Fruit fly (Drosophila melanogaster) whole organism, wandering third instar larva: ENCODE measurements around the gene Sdic2.

Experiments used
- Abd-B ChIP-seq: fragments of >200 bp; optimal IDR thresholded peaks from 2 replicates; lab custom pipeline; 2017; ENCODE audit warnings: missing biosample characterization, missing genetic modification characterization
- CG32264 ChIP-seq: fragments of 200-800 bp; sonication (Bioruptor generic); optimal IDR thresholded peaks from 2 replicates; lab custom pipeline; 2016; ENCODE audit warnings: missing biosample characterization, missing genetic modification characterization
- CG9705 ChIP-seq: fragments of 200-800 bp; sonication (Bioruptor generic); optimal IDR thresholded peaks from 2 replicates; lab custom pipeline; 2018; ENCODE audit warnings: missing biosample characterization, mild to moderate bottlenecking, missing genetic modification characterization
- CrebA ChIP-seq: fragments of 200-800 bp; sonication (Bioruptor generic); optimal IDR thresholded peaks from 2 replicates; lab custom pipeline; 2016; ENCODE audit warnings: missing biosample characterization, mild to moderate bottlenecking, missing genetic modification characterization, borderline replicate concordance
- Dfd ChIP-seq: fragments of >200 bp; optimal IDR thresholded peaks from 2 replicates; lab custom pipeline; 2017; ENCODE audit warnings: missing biosample characterization, missing genetic modification characterization
- Dif ChIP-seq: fragments of 200-275, 200-300 bp; sonication (Bioruptor generic); optimal IDR thresholded peaks from 2 replicates; lab custom pipeline; 2018; ENCODE audit warnings: missing biosample characterization, missing genetic modification characterization; ENCODE audit not compliant: partially characterized antibody
- GATAd ChIP-seq: sonication (Bioruptor generic); optimal IDR thresholded peaks from 2 replicates; lab custom pipeline; 2016; ENCODE audit warnings: missing biosample characterization, missing genetic modification characterization
- HLH106 ChIP-seq: fragments of 200-800 bp; optimal IDR thresholded peaks from 3 replicates; lab custom pipeline; 2019; ENCODE audit warnings: missing biosample characterization, mild to moderate bottlenecking, missing genetic modification characterization, moderate library complexity
- Hnf4 ChIP-seq: fragments of 200-800 bp; sonication (Bioruptor generic); optimal IDR thresholded peaks from 2 replicates; lab custom pipeline; 2016; ENCODE audit warnings: missing biosample characterization, mild to moderate bottlenecking, missing genetic modification characterization
- Hr78 ChIP-seq: fragments of >200 bp; optimal IDR thresholded peaks from 2 replicates; lab custom pipeline; 2017; ENCODE audit warnings: missing biosample characterization, missing genetic modification characterization
- Hr83 ChIP-seq: fragments of 200-300 bp; sonication (Bioruptor generic); optimal IDR thresholded peaks from 2 replicates; lab custom pipeline; 2016; ENCODE audit warnings: missing biosample characterization, mild to moderate bottlenecking, missing genetic modification characterization, moderate library complexity; ENCODE audit not compliant: poor library complexity, severe bottlenecking
- Jra ChIP-seq: sonication (Bioruptor generic); optimal IDR thresholded peaks from 2 replicates; lab custom pipeline; 2016; ENCODE audit warnings: missing biosample characterization, missing genetic modification characterization
- Mio ChIP-seq: sonication (Bioruptor generic); optimal IDR thresholded peaks from 2 replicates; lab custom pipeline; 2016; ENCODE audit warnings: missing biosample characterization, missing genetic modification characterization
- Myc ChIP-seq: fragments of >200 bp; optimal IDR thresholded peaks from 2 replicates; lab custom pipeline; 2017
- N ChIP-seq: fragments of >200 bp; optimal IDR thresholded peaks from 2 replicates; lab custom pipeline; 2018; ENCODE audit warnings: missing biosample characterization, missing external identifiers, missing genetic modification characterization
- OdsH ChIP-seq: fragments of 200-800 bp; sonication (Bioruptor generic); optimal IDR thresholded peaks from 2 replicates; lab custom pipeline; 2016; ENCODE audit warnings: missing biosample characterization, mild to moderate bottlenecking, missing genetic modification characterization
- Rel ChIP-seq, 2 experiments: fragments of 200-800 bp; sonication (Bioruptor generic) in 1 of 2; optimal IDR thresholded peaks; 2 replicates in 1 of 2; 3 replicates in 1 of 2; lab custom pipeline; 2016 to 2019; ENCODE audit warnings: mild to moderate bottlenecking in 2 of 2, missing biosample characterization in 2 of 2, missing genetic modification characterization in 2 of 2, moderate library complexity in 1 of 2
- Sp1 ChIP-seq: fragments of 200-800 bp; sonication (Bioruptor generic); optimal IDR thresholded peaks from 3 replicates; lab custom pipeline; 2019; ENCODE audit warnings: missing biosample characterization, mild to moderate bottlenecking, missing genetic modification characterization, moderate library complexity
- Vsx2 ChIP-seq: fragments of 200-300, 225-300 bp; sonication (Bioruptor generic); optimal IDR thresholded peaks from 2 replicates; lab custom pipeline; 2018; ENCODE audit warnings: missing biosample characterization, missing genetic modification characterization; ENCODE audit not compliant: partially characterized antibody
- br ChIP-seq: fragments of 200-800 bp; sonication (Bioruptor generic); optimal IDR thresholded peaks from 2 replicates; lab custom pipeline; 2016; ENCODE audit warnings: missing biosample characterization, missing genetic modification characterization
- brk ChIP-seq: fragments of 200-800 bp; sonication (Bioruptor generic); optimal IDR thresholded peaks from 2 replicates; lab custom pipeline; 2016; ENCODE audit warnings: missing biosample characterization, mild to moderate bottlenecking, missing genetic modification characterization
- dl ChIP-seq, 2 experiments: fragments of 175-275, 200-275 bp in 1 of 2; fragments of 200-275 bp in 1 of 2; sonication (Bioruptor generic); optimal IDR thresholded peaks; lab custom pipeline; 2018; ENCODE audit warnings: mild to moderate bottlenecking in 2 of 2, missing biosample characterization in 2 of 2, missing genetic modification characterization in 2 of 2, moderate library complexity in 2 of 2; ENCODE audit not compliant: partially characterized antibody in 2 of 2, insufficient read depth in 1 of 2
- dmrt93B ChIP-seq: fragments of 200-800 bp; sonication (Bioruptor generic); optimal IDR thresholded peaks from 2 replicates; lab custom pipeline; 2018; ENCODE audit warnings: missing biosample characterization, mild to moderate bottlenecking, missing genetic modification characterization
- dsf ChIP-seq: sonication (Bioruptor generic); optimal IDR thresholded peaks from 2 replicates; lab custom pipeline; 2016; ENCODE audit warnings: missing biosample characterization, missing genetic modification characterization, borderline replicate concordance
- ey ChIP-seq: fragments of 200-800 bp; sonication (Bioruptor generic); optimal IDR thresholded peaks from 2 replicates; lab custom pipeline; 2016; ENCODE audit warnings: missing biosample characterization, missing genetic modification characterization
- foxo ChIP-seq, 2 experiments: fragments of 200-800 bp; sonication (Bioruptor generic); optimal IDR thresholded peaks; 2 replicates in 1 of 2; 3 replicates in 1 of 2; lab custom pipeline; 2016 to 2017; ENCODE audit warnings: missing biosample characterization in 2 of 2, missing genetic modification characterization in 2 of 2
- fru ChIP-seq: fragments of 200-800 bp; sonication (Bioruptor generic); optimal IDR thresholded peaks from 3 replicates; lab custom pipeline; 2016; ENCODE audit warnings: missing biosample characterization, mild to moderate bottlenecking, missing genetic modification characterization
- h ChIP-seq: fragments of 200-800 bp; sonication (Bioruptor generic); optimal IDR thresholded peaks from 3 replicates; lab custom pipeline; 2016; ENCODE audit warnings: missing biosample characterization, mild to moderate bottlenecking, missing genetic modification characterization
- jim ChIP-seq: fragments of 175-275, 200-325 bp; sonication (Bioruptor generic); optimal IDR thresholded peaks from 2 replicates; lab custom pipeline; 2016; ENCODE audit warnings: missing biosample characterization, mild to moderate bottlenecking, missing genetic modification characterization
- lola ChIP-seq: fragments of >200 bp; optimal IDR thresholded peaks from 2 replicates; lab custom pipeline; 2017; ENCODE audit warnings: missing biosample characterization, missing genetic modification characterization
- pan ChIP-seq: fragments of >200 bp; optimal IDR thresholded peaks from 2 replicates; lab custom pipeline; 2017
- psq ChIP-seq: fragments of 200-800 bp; sonication (Bioruptor generic); optimal IDR thresholded peaks from 3 replicates; lab custom pipeline; 2017; ENCODE audit warnings: missing biosample characterization, mild to moderate bottlenecking, missing genetic modification characterization, moderate library complexity
- rgr ChIP-seq: fragments of 200-800 bp; sonication (Bioruptor generic); optimal IDR thresholded peaks from 3 replicates; lab custom pipeline; 2016; ENCODE audit warnings: missing biosample characterization, mild to moderate bottlenecking, missing genetic modification characterization
- sage ChIP-seq: fragments of 200-800 bp; sonication (Bioruptor generic); optimal IDR thresholded peaks from 2 replicates; lab custom pipeline; 2016; ENCODE audit warnings: missing biosample characterization, mild to moderate bottlenecking, missing genetic modification characterization
- sv ChIP-seq: fragments of 200-800 bp; sonication (Bioruptor generic); optimal IDR thresholded peaks from 3 replicates; lab custom pipeline; 2016; ENCODE audit warnings: missing biosample characterization, missing genetic modification characterization
- tai ChIP-seq: sonication (Bioruptor generic); optimal IDR thresholded peaks from 2 replicates; lab custom pipeline; 2016; ENCODE audit warnings: missing biosample characterization, missing genetic modification characterization
- usp ChIP-seq: fragments of >200 bp; optimal IDR thresholded peaks from 2 replicates; lab custom pipeline; 2017; ENCODE audit warnings: missing biosample characterization, missing genetic modification characterization
- woc ChIP-seq: sonication (Bioruptor generic); optimal IDR thresholded peaks from 2 replicates; lab custom pipeline; 2016; ENCODE audit warnings: missing biosample characterization, mild to moderate bottlenecking, missing genetic modification characterization

The Sdic2 gene

dm6 chrX:20173464-20173995 is 12.8 kb downstream of the Sdic2 start, which contains the start of gene AnxB10 (continued):
- TF ChIP-seq Vsx2 (GFP tag; lab: Kevin White, UChicago) (no peak), h (GFP tag; lab: Kevin White, UChicago) (peak; percentile 92), Dif (GFP tag; lab: Kevin White, UChicago) (peak; percentile 37), Rel (GFP tag; optimal IDR thresholded peaks at IDR 0.05; lab: Kevin White, UChicago) (peak; percentile 16), Rel (tag; optimal IDR thresholded peaks at IDR 0.05; lab: Kevin White, UChicago) (peak; percentile 57), lola (GFP tag; lab: Kevin White, UChicago) (no peak), Dfd (no peak), rgr (GFP tag; lab: Kevin White, UChicago) (peak; percentile 89), woc (GFP tag; lab: Kevin White, UChicago) (peak; percentile 86), CG32264 (GFP tag; lab: Kevin White, UChicago) (peak; percentile 70), CrebA (GFP tag; lab: Kevin White, UChicago) (no peak), OdsH (GFP tag; lab: Kevin White, UChicago) (peak; percentile 90), Mio (GFP tag; lab: Kevin White, UChicago) (peak; percentile 40), CG9705 (GFP tag; lab: Kevin White, UChicago) (peak; percentile 85), sage (GFP tag; lab: Kevin White, UChicago) (peak; percentile 81), brk (no peak)

DNA sequence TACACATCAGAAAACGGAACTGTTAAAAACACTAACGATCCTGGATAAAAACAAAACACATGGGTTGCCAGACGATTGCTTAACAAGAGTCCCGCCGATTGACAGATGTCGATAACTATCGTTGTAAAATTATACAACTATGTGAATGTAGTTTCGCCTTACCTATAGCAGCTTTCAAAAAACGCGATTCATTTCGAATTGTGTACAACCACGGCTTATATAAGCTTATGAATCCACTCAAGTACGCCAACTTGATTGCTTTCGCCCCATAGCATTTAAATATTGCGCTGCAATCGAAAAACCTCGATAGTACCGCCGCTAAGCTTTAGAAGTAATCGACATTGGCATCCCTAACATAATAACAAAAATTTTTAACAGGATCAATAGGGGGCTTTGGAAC is 16.4 kb downstream of the Sdic2 start, which contains the start of the genes CG9581 and CG9578:
TSS of gene CG9581 (minus strand) at position 84 of the 400 bp plus-strand sequence.
TSS of gene CG9578 (plus strand) at position 325 of the 400 bp plus-strand sequence.
- TF ChIP-seq dsf (GFP tag; lab: Kevin White, UChicago) = no peak
- no peak for TF ChIP-seq Dif (GFP tag; lab: Kevin White, UChicago)
- TF ChIP-seq Sp1 = no peak
- TF ChIP-seq br (GFP tag; lab: Kevin White, UChicago) = no peak
- no peak for TF ChIP-seq Hr78 (GFP tag; lab: Kevin White, UChicago)
- no peak for TF ChIP-seq Dfd
- TF ChIP-seq Myc = no peak
- no peak for TF ChIP-seq pan (lab: Kevin White, UChicago)
- no peak for TF ChIP-seq Hr83 (GFP tag; lab: Kevin White, UChicago)
- peak; percentile 26 for TF ChIP-seq CG9705 (GFP tag; lab: Kevin White, UChicago)
- no peak for TF ChIP-seq psq (GFP tag; lab: Kevin White, UChicago)
- TF ChIP-seq sage (GFP tag; lab: Kevin White, UChicago) = no peak
- TF ChIP-seq Mio (GFP tag; lab: Kevin White, UChicago) = no peak
- no peak for TF ChIP-seq GATAd (GFP tag; lab: Kevin White, UChicago)
- TF ChIP-seq dmrt93B (GFP tag; lab: Kevin White, UChicago) = no peak
- TF ChIP-seq Rel (GFP tag; optimal IDR thresholded peaks at IDR 0.05; lab: Kevin White, UChicago) = no peak
- peak; percentile 13 for TF ChIP-seq Rel (tag; optimal IDR thresholded peaks at IDR 0.05; lab: Kevin White, UChicago)
- no peak for TF ChIP-seq jim (GFP tag; lab: Kevin White, UChicago)
- TF ChIP-seq lola (GFP tag; lab: Kevin White, UChicago) = no peak
- no peak for TF ChIP-seq tai (GFP tag; lab: Kevin White, UChicago)
- TF ChIP-seq N (GFP tag; lab: Kevin White, UChicago) = no peak
- TF ChIP-seq ey (GFP tag; lab: Kevin White, UChicago) = no peak
- peak; percentile 21 for TF ChIP-seq h (GFP tag; lab: Kevin White, UChicago)
- TF ChIP-seq usp (GFP tag; lab: Kevin White, UChicago) = no peak
- TF ChIP-seq Hnf4 (GFP tag; lab: Kevin White, UChicago) = peak; percentile 45
- no peak for TF ChIP-seq CrebA (GFP tag; lab: Kevin White, UChicago)
- TF ChIP-seq OdsH (GFP tag; lab: Kevin White, UChicago) = no peak
- TF ChIP-seq foxo (GFP tag; optimal IDR thresholded peaks at IDR 0.05; lab: Kevin White, UChicago) = no peak
- TF ChIP-seq Abd-B (GFP tag; lab: Kevin White, UChicago) = no peak
- TF ChIP-seq CG32264 (GFP tag; lab: Kevin White, UChicago) = no peak
- no peak for TF ChIP-seq brk
- TF ChIP-seq HLH106 (tag; lab: Kevin White, UChicago) = peak; percentile 55
- TF ChIP-seq sv (GFP tag; lab: Kevin White, UChicago) = no peak
- TF ChIP-seq woc (GFP tag; lab: Kevin White, UChicago) = peak; percentile 16
- no peak for TF ChIP-seq Vsx2 (GFP tag; lab: Kevin White, UChicago)
- TF ChIP-seq rgr (GFP tag; lab: Kevin White, UChicago) = no peak
- TF ChIP-seq dl (GFP tag; optimal IDR thresholded peaks at IDR 0.05; lab: Kevin White, UChicago; ENCODE audit: insufficient read depth in 1 of 2, partially characterized antibody in 2 of 2) = no peak
- TF ChIP-seq fru (GFP tag; lab: Kevin White, UChicago) = no peak
- peak; percentile 4 for TF ChIP-seq Jra (GFP tag; lab: Kevin White, UChicago)
